Fruit fly (Drosophila melanogaster) whole organism, embryonic: ENCODE measurements around the gene Syx8.
A peak's percentile ranks its signal among the peaks of the same experiment; 100 is the strongest.

Experiments used
- BEAF-32 ChIP-seq: fragments of 200-800 bp; sonication (Bioruptor generic); optimal IDR thresholded peaks from 3 replicates; lab custom pipeline; 2017; ENCODE audit warnings: missing biosample characterization, missing genetic modification characterization, mild to moderate bottlenecking, moderate library complexity, missing genetic modification reagents
- CG10267 ChIP-seq: fragments of 200-800 bp; sonication (Bioruptor generic); optimal IDR thresholded peaks from 2 replicates; lab custom pipeline; 2018; ENCODE audit warnings: missing biosample characterization, mild to moderate bottlenecking, missing genetic modification characterization, moderate library complexity
- CG10431 ChIP-seq: fragments of 200-800 bp; sonication (Bioruptor generic); optimal IDR thresholded peaks from 3 replicates; lab custom pipeline; 2018; ENCODE audit warnings: missing biosample characterization, mild to moderate bottlenecking, missing genetic modification characterization
- CG12391 ChIP-seq: fragments of 200-800 bp; sonication (Bioruptor generic); optimal IDR thresholded peaks from 3 replicates; lab custom pipeline; 2018; ENCODE audit warnings: missing biosample characterization, mild to moderate bottlenecking, missing genetic modification characterization, moderate library complexity
- CG12659 ChIP-seq: fragments of 200-800 bp; sonication (Bioruptor generic); optimal IDR thresholded peaks from 3 replicates; lab custom pipeline; 2017; ENCODE audit warnings: mild to moderate bottlenecking, missing biosample characterization, missing genetic modification reagents, missing genetic modification characterization
- CG13624 ChIP-seq: fragments of 200-800 bp; sonication (Bioruptor generic); optimal IDR thresholded peaks from 2 replicates; lab custom pipeline; 2016; ENCODE audit warnings: missing biosample characterization, missing genetic modification characterization
- CG14710 ChIP-seq: fragments of 200-800 bp; sonication (Bioruptor generic); optimal IDR thresholded peaks from 3 replicates; lab custom pipeline; 2019; ENCODE audit warnings: missing biosample characterization, mild to moderate bottlenecking, missing genetic modification characterization, moderate library complexity
- CG15011 ChIP-seq: fragments of 200-800 bp; sonication (Bioruptor generic); optimal IDR thresholded peaks from 3 replicates; lab custom pipeline; 2018; ENCODE audit warnings: missing biosample characterization, mild to moderate bottlenecking, missing genetic modification characterization
- CG15514 ChIP-seq: fragments of 200-800 bp; sonication (Bioruptor generic); optimal IDR thresholded peaks from 3 replicates; lab custom pipeline; 2017; ENCODE audit warnings: missing biosample characterization, missing genetic modification characterization, mild to moderate bottlenecking, moderate library complexity, missing genetic modification reagents
- CG1603 ChIP-seq: fragments of 200-800 bp; sonication (Bioruptor generic); optimal IDR thresholded peaks from 2 replicates; lab custom pipeline; 2019; ENCODE audit warnings: missing biosample characterization, mild to moderate bottlenecking, missing genetic modification characterization, moderate library complexity
- CG17186 ChIP-seq: fragments of 200-800 bp; sonication (Bioruptor generic); optimal IDR thresholded peaks from 3 replicates; lab custom pipeline; 2017; ENCODE audit warnings: missing biosample characterization, missing genetic modification reagents, missing genetic modification characterization
- CG2116 ChIP-seq: fragments of 200-800 bp; sonication (Bioruptor generic); optimal IDR thresholded peaks from 3 replicates; lab custom pipeline; 2018; ENCODE audit warnings: missing biosample characterization, mild to moderate bottlenecking, missing genetic modification characterization
- CG2712 ChIP-seq: fragments of 200-800 bp; optimal IDR thresholded peaks from 3 replicates; lab custom pipeline; 2019; ENCODE audit warnings: missing biosample characterization, mild to moderate bottlenecking, missing genetic modification characterization, moderate library complexity
- CG2889 ChIP-seq: fragments of 200-800 bp; sonication (Bioruptor generic); IDR thresholded peaks from 3 replicates; pipeline ENCODE4 v1.3.6; 2022; ENCODE audit warnings: missing biosample characterization, missing genetic modification characterization
- CG30020 ChIP-seq: fragments of 200-800 bp; optimal IDR thresholded peaks from 2 replicates; lab custom pipeline; 2019; ENCODE audit warnings: missing biosample characterization, mild to moderate bottlenecking, missing genetic modification characterization, moderate library complexity
- CG3995 ChIP-seq: fragments of 200-800 bp; sonication (Bioruptor generic); optimal IDR thresholded peaks from 3 replicates; lab custom pipeline; 2016; ENCODE audit warnings: missing biosample characterization, missing genetic modification characterization
- CG4360 ChIP-seq: fragments of 200-800 bp; sonication (Bioruptor generic); IDR thresholded peaks from 2 replicates; pipeline ENCODE4 v1.3.6; 2022; ENCODE audit warnings: missing biosample characterization, missing genetic modification characterization
- CG7357 ChIP-seq: fragments of 200-800 bp; sonication (Bioruptor generic); IDR thresholded peaks from 3 replicates; pipeline ENCODE4 v1.3.6; 2022; ENCODE audit warnings: missing biosample characterization, missing genetic modification characterization
- CG8290 ChIP-seq, 3 experiments: fragments of 200-800 bp; sonication (Bioruptor generic); optimal IDR thresholded peaks; 2 replicates each; lab custom pipeline; 2016 to 2019; ENCODE audit warnings: missing biosample characterization in 3 of 3, missing genetic modification characterization in 3 of 3, mild to moderate bottlenecking in 2 of 3, moderate library complexity in 1 of 3
- CG9797 ChIP-seq: fragments of 200-800 bp; sonication (Bioruptor generic); optimal IDR thresholded peaks from 3 replicates; lab custom pipeline; 2018; ENCODE audit warnings: missing biosample characterization, mild to moderate bottlenecking, missing genetic modification characterization
- CG9876 ChIP-seq: fragments of 200-800 bp; sonication (Bioruptor generic); optimal IDR thresholded peaks from 2 replicates; lab custom pipeline; 2016; ENCODE audit warnings: missing biosample characterization, missing genetic modification characterization
- CTCF ChIP-seq: fragments of 200-800 bp; sonication (Bioruptor generic); optimal IDR thresholded peaks from 2 replicates; lab custom pipeline; 2017; ENCODE audit warnings: missing biosample characterization, mild to moderate bottlenecking, missing genetic modification characterization, moderate library complexity
- Doc3 ChIP-seq: fragments of 200-800 bp; sonication (Bioruptor generic); IDR thresholded peaks from 3 replicates; pipeline ENCODE4 v1.3.6; 2022; ENCODE audit warnings: missing biosample characterization, missing genetic modification characterization; ENCODE audit not compliant: partially characterized antibody
- Dp ChIP-seq: fragments of 200-800 bp; sonication (Bioruptor generic); optimal IDR thresholded peaks from 2 replicates; lab custom pipeline; 2018; ENCODE audit warnings: missing biosample characterization, mild to moderate bottlenecking, missing genetic modification characterization, moderate library complexity
- MBD-R2 ChIP-seq: fragments of 200-800 bp; sonication (Bioruptor generic); IDR thresholded peaks from 2 replicates; pipeline ENCODE4 v1.3.6; 2022; ENCODE audit warnings: missing biosample characterization, missing genetic modification characterization
- MESR4 ChIP-seq: fragments of 200-800 bp; sonication (Bioruptor generic); optimal IDR thresholded peaks from 2 replicates; lab custom pipeline; 2018; ENCODE audit warnings: missing biosample characterization, mild to moderate bottlenecking, missing genetic modification characterization, moderate library complexity
- Pdp1 ChIP-seq, 2 experiments: fragments of 200-800 bp; sonication (Bioruptor generic); optimal IDR thresholded peaks; 3 replicates each; lab custom pipeline; 2016; ENCODE audit warnings: missing biosample characterization in 2 of 2, missing genetic modification characterization in 2 of 2, mild to moderate bottlenecking in 1 of 2, moderate library complexity in 1 of 2
- Scr ChIP-seq: fragments of 200-800 bp; sonication (Bioruptor generic); IDR thresholded peaks from 2 replicates; pipeline ENCODE4 v1.3.6; 2022; ENCODE audit warnings: missing biosample characterization, missing genetic modification characterization; ENCODE audit not compliant: partially characterized antibody
- Sin3A ChIP-seq: fragments of >200 bp; optimal IDR thresholded peaks from 2 replicates; lab custom pipeline; 2018
- Spps ChIP-seq: fragments of 200-800 bp; sonication (Bioruptor generic); optimal IDR thresholded peaks from 2 replicates; lab custom pipeline; 2018; ENCODE audit warnings: missing biosample characterization, mild to moderate bottlenecking, missing genetic modification characterization
- Sry-δ ChIP-seq: fragments of 200-800 bp; sonication (Bioruptor generic); optimal IDR thresholded peaks from 2 replicates; lab custom pipeline; 2016; ENCODE audit warnings: missing biosample characterization, missing genetic modification characterization
- Stat92E ChIP-seq, 3 experiments: fragments of >200 bp in 2 of 3; fragments of 200-800 bp in 1 of 3; sonication (Bioruptor generic) in 1 of 3; optimal IDR thresholded peaks; 2 replicates each; lab custom pipeline; 2017 to 2019; ENCODE audit warnings: missing biosample characterization in 3 of 3, missing genetic modification characterization in 3 of 3, mild to moderate bottlenecking in 1 of 3, moderate library complexity in 1 of 3
- bab2 ChIP-seq: fragments of 200-800 bp; sonication (Bioruptor generic); optimal IDR thresholded peaks from 2 replicates; lab custom pipeline; 2016; ENCODE audit warnings: missing biosample characterization, missing genetic modification characterization
- cas ChIP-seq: fragments of 200-800 bp; sonication (Bioruptor generic); IDR thresholded peaks from 2 replicates; pipeline ENCODE4 v1.3.6; 2022; ENCODE audit warnings: missing biosample characterization, missing genetic modification characterization
- chif ChIP-seq, 2 experiments: fragments of 200-800 bp; sonication (Bioruptor generic); optimal IDR thresholded peaks; 3 replicates each; lab custom pipeline; 2016; ENCODE audit warnings: missing biosample characterization in 2 of 2, missing genetic modification characterization in 2 of 2
- ci ChIP-seq: fragments of 200-800 bp; sonication (Bioruptor generic); IDR thresholded peaks from 3 replicates; pipeline ENCODE4 v1.3.6; 2022; ENCODE audit warnings: missing biosample characterization, missing genetic modification characterization
- crp ChIP-seq, 2 experiments: fragments of 200-800 bp; sonication (Bioruptor generic); optimal IDR thresholded peaks; 2 replicates in 1 of 2; 3 replicates in 1 of 2; lab custom pipeline; 2017; ENCODE audit warnings: missing biosample characterization in 2 of 2, missing genetic modification characterization in 2 of 2, mild to moderate bottlenecking in 1 of 2, moderate library complexity in 1 of 2
- ewg ChIP-seq: fragments of 200-800 bp; sonication (Bioruptor generic); optimal IDR thresholded peaks from 3 replicates; lab custom pipeline; 2017; ENCODE audit warnings: mild to moderate bottlenecking, missing biosample characterization, missing genetic modification reagents, missing genetic modification characterization
- gfzf ChIP-seq: fragments of 200-800 bp; sonication (Bioruptor generic); optimal IDR thresholded peaks from 2 replicates; lab custom pipeline; 2016; ENCODE audit warnings: missing biosample characterization, mild to moderate bottlenecking, missing genetic modification characterization, moderate library complexity
- grn ChIP-seq: fragments of 200-800 bp; sonication (Bioruptor generic); optimal IDR thresholded peaks from 3 replicates; lab custom pipeline; 2017; ENCODE audit warnings: missing biosample characterization, missing genetic modification characterization
- nerfin-1 ChIP-seq: fragments of 200-800 bp; sonication (Bioruptor generic); optimal IDR thresholded peaks from 3 replicates; lab custom pipeline; 2019; ENCODE audit warnings: missing biosample characterization, mild to moderate bottlenecking, missing genetic modification characterization, moderate library complexity
- nmo ChIP-seq: fragments of 200-800 bp; sonication (Bioruptor generic); optimal IDR thresholded peaks from 2 replicates; lab custom pipeline; 2018; ENCODE audit warnings: missing biosample characterization, mild to moderate bottlenecking, missing genetic modification characterization, moderate library complexity
- pnt ChIP-seq: fragments of 200-800 bp; sonication (Bioruptor generic); optimal IDR thresholded peaks from 3 replicates; lab custom pipeline; 2016; ENCODE audit warnings: missing biosample characterization, missing genetic modification characterization
- pzg ChIP-seq: fragments of 200-800 bp; sonication (Bioruptor generic); optimal IDR thresholded peaks from 3 replicates; lab custom pipeline; 2018; ENCODE audit warnings: missing biosample characterization, mild to moderate bottlenecking, missing genetic modification characterization, moderate library complexity
- repo ChIP-seq: fragments of 200-800 bp; sonication (Bioruptor generic); optimal IDR thresholded peaks from 2 replicates; lab custom pipeline; 2016; ENCODE audit warnings: missing biosample characterization, missing genetic modification characterization
- row ChIP-seq: fragments of 200-800 bp; sonication (Bioruptor generic); IDR thresholded peaks from 3 replicates; pipeline ENCODE4 v1.3.6; 2022; ENCODE audit warnings: missing biosample characterization, missing genetic modification characterization
- sd ChIP-seq: fragments of 200-800 bp; sonication (Bioruptor generic); optimal IDR thresholded peaks from 3 replicates; lab custom pipeline; 2018; ENCODE audit warnings: missing biosample characterization, mild to moderate bottlenecking, missing genetic modification characterization, moderate library complexity
- sug ChIP-seq: fragments of 200-800 bp; optimal IDR thresholded peaks from 2 replicates; lab custom pipeline; 2019; ENCODE audit warnings: missing biosample characterization, mild to moderate bottlenecking, missing genetic modification characterization, moderate library complexity
- trem ChIP-seq: fragments of 200-800 bp; optimal IDR thresholded peaks from 3 replicates; lab custom pipeline; 2019; ENCODE audit warnings: missing biosample characterization, mild to moderate bottlenecking, missing genetic modification characterization, moderate library complexity

Syx8 gene

dm6 chr3L:16586989-16587388, at the start of gene Syx8, which contains the start of gene CG32163:
TSS of gene Syx8 (minus strand) at chr3L:16587057.
TSS of gene CG32163 (plus strand) at chr3L:16587157.
- peak; percentile 39 for TF ChIP-seq CG14710
- peak; percentile 62 for TF ChIP-seq sd (tag; lab: Kevin White, UChicago)
- TF ChIP-seq trem (tag; lab: Kevin White, UChicago): peak; percentile 48
- peak; percentile 67 for TF ChIP-seq MESR4 (GFP tag; lab: Kevin White, UChicago)
- TF ChIP-seq CG7357 (GFP tag; lab: Robert Waterston, UW): peak; percentile 55; the same call in 1 of the 3 replicates
- no peak for TF ChIP-seq grn (GFP tag; lab: Kevin White, UChicago)
- peak; percentile 52 for TF ChIP-seq Sin3A (lab: Kevin White, UChicago)
- TF ChIP-seq CG30020 (tag; lab: Kevin White, UChicago): peak; percentile 13
- peak; percentile 17 for TF ChIP-seq CG12391
- TF ChIP-seq CG8290 (GFP tag; optimal IDR thresholded peaks at IDR 0.05; lab: Kevin White, UChicago): no peak
- peak in 1 of 2 experiments; percentile 26 for TF ChIP-seq CG8290 (tag; optimal IDR thresholded peaks at IDR 0.05; lab: Kevin White, UChicago)
- TF ChIP-seq CG1603 (tag; lab: Kevin White, UChicago): peak; percentile 55
- peak; percentile 32 for TF ChIP-seq CG12659
- peak; percentile 17; the same call in 1 of the 2 replicates for TF ChIP-seq Scr (GFP tag; lab: Robert Waterston, UW)
- no peak for TF ChIP-seq CG15011 (GFP tag; lab: Kevin White, UChicago)
- TF ChIP-seq cas (GFP tag; lab: Robert Waterston, UW): no peak
- TF ChIP-seq Dp: peak; percentile 10
- TF ChIP-seq CG15514 (GFP tag; lab: Kevin White, UChicago): peak; percentile 51
- peak; percentile 12 for TF ChIP-seq CG2116 (GFP tag; lab: Kevin White, UChicago)
- TF ChIP-seq crp (GFP tag; optimal IDR thresholded peaks at IDR 0.05; lab: Kevin White, UChicago): peak; percentile 26 to 89
- TF ChIP-seq CG9797 (GFP tag; lab: Kevin White, UChicago): peak; percentile 82
- TF ChIP-seq ewg (GFP tag; lab: Kevin White, UChicago): no peak
- TF ChIP-seq CTCF (GFP tag; lab: Kevin White, UChicago): peak; percentile 7
- TF ChIP-seq pnt (GFP tag; lab: Kevin White, UChicago): no peak
- TF ChIP-seq CG13624 (GFP tag; lab: Kevin White, UChicago): peak; percentile 11
- peak in 1 of 2 experiments; percentile 8 for TF ChIP-seq Pdp1 (GFP tag; optimal IDR thresholded peaks at IDR 0.05; lab: Kevin White, UChicago)
- peak; percentile 30 for TF ChIP-seq sug (tag; lab: Kevin White, UChicago)
- TF ChIP-seq row (GFP tag; lab: Robert Waterston, UW): peak; percentile 56
- TF ChIP-seq gfzf (GFP tag; lab: Kevin White, UChicago): peak; percentile 77
- TF ChIP-seq bab2 (GFP tag; lab: Kevin White, UChicago): no peak
- TF ChIP-seq CG4360 (GFP tag; lab: Robert Waterston, UW): peak; percentile 29; the same call in 1 of the 2 replicates
- TF ChIP-seq nerfin-1 (tag; lab: Kevin White, UChicago): peak; percentile 9
- TF ChIP-seq Stat92E (GFP tag; optimal IDR thresholded peaks at IDR 0.05; lab: Kevin White, UChicago): peak in 1 of 3 experiments; percentile 25
- TF ChIP-seq Spps (tag; lab: Kevin White, UChicago): no peak
- TF ChIP-seq pzg (GFP tag; lab: Kevin White, UChicago): peak; percentile 61
- TF ChIP-seq CG2889 (GFP tag; lab: Robert Waterston, UW): no peak
- peak; percentile 17 for TF ChIP-seq nmo (GFP tag; lab: Kevin White, UChicago)
- TF ChIP-seq ci (GFP tag; lab: Robert Waterston, UW): no peak
- TF ChIP-seq chif (GFP tag; optimal IDR thresholded peaks at IDR 0.05; lab: Kevin White, UChicago): peak in 1 of 2 experiments; percentile 0
- TF ChIP-seq MBD-R2 (GFP tag; lab: Robert Waterston, UW): peak; percentile 91
- TF ChIP-seq repo (GFP tag; lab: Kevin White, UChicago): no peak
- TF ChIP-seq Sry-δ (GFP tag; lab: Kevin White, UChicago): peak; percentile 36
- peak; percentile 91 for TF ChIP-seq CG3995 (GFP tag; lab: Kevin White, UChicago)
- TF ChIP-seq CG9876 (GFP tag; lab: Kevin White, UChicago): no peak
- no peak for TF ChIP-seq CG10431 (GFP tag; lab: Kevin White, UChicago)
- TF ChIP-seq Doc3: 0 out of 3 replicates have a peak, but pooled peaks have one; percentile 31
- TF ChIP-seq CG2712 (tag; lab: Kevin White, UChicago): peak; percentile 22
- peak; percentile 33 for TF ChIP-seq CG10267
- peak; percentile 47 for TF ChIP-seq CG17186 (GFP tag; lab: Kevin White, UChicago)
- peak; percentile 43 for TF ChIP-seq BEAF-32
